Fruit fly (Drosophila melanogaster) whole organism: ENCODE data around the gene noi.

Experiments used
- CG8478 ChIP-seq: fragments of >200 bp; optimal IDR thresholded peaks from 2 replicates; lab custom pipeline; 2018; ENCODE audit warnings: inconsistent platforms
- Dll ChIP-seq: fragments of >200 bp; optimal IDR thresholded peaks from 2 replicates; lab custom pipeline; 2017
- EcR ChIP-seq, 2 experiments: fragments of >200 bp; optimal IDR thresholded peaks; 2 replicates each; lab custom pipeline; 2017; ENCODE audit warnings: missing biosample characterization in 2 of 2, missing genetic modification characterization in 2 of 2, missing genetic modification reagents in 2 of 2
- pan ChIP-seq: fragments of >200 bp; optimal IDR thresholded peaks from 2 replicates; lab custom pipeline; 2017
- psq ChIP-seq: fragments of >200 bp; optimal IDR thresholded peaks from 2 replicates; lab custom pipeline; 2017
- usp ChIP-seq: fragments of >200 bp; optimal IDR thresholded peaks from 2 replicates; lab custom pipeline; 2017; ENCODE audit warnings: missing biosample characterization, missing genetic modification characterization, mixed read lengths

Gene noi

dm6 chr3R:5565623-5566022 lies 25.6 kb downstream of the noi start:
- TF ChIP-seq Dll (lab: Kevin White, UChicago) (no peak), psq (lab: Kevin White, UChicago) (no peak), usp (no peak)

- TF ChIP-seq EcR (GFP tag; optimal IDR thresholded peaks at IDR 0.05; lab: Kevin White, UChicago) (no peak), Dll (lab: Kevin White, UChicago) (no peak), CG8478 (lab: Kevin White, UChicago) (no peak), pan (lab: Kevin White, UChicago) (no peak)
These were observed 26.5 kb downstream of the noi start, which contains the start of the genes CG14671 and CG12746 for dm6 chr3R:5564775-5565190. CG14671 (minus strand) TSS chr3R:5564815. CG12746 (plus strand) TSS chr3R:5564865.

dm6 chr3R:5563420-5563819 lies 27.8 kb downstream of the noi start, which contains the start of gene Pi4KIIalpha:
Pi4KIIalpha (minus strand) TSS chr3R:5563652.
- TF ChIP-seq Dll (lab: Kevin White, UChicago) (no peak), CG8478 (lab: Kevin White, UChicago) (no peak), psq (lab: Kevin White, UChicago) (no peak), usp (no peak), pan (lab: Kevin White, UChicago) (no peak), EcR (GFP tag; optimal IDR thresholded peaks at IDR 0.05; lab: Kevin White, UChicago) (no peak)

- TF ChIP-seq psq (lab: Kevin White, UChicago) (no peak), pan (lab: Kevin White, UChicago) (no peak), EcR (GFP tag; optimal IDR thresholded peaks at IDR 0.05; lab: Kevin White, UChicago) (no peak), usp (no peak), Dll (lab: Kevin White, UChicago) (no peak), CG8478 (lab: Kevin White, UChicago) (no peak)
These were observed 28.3 kb downstream of the noi start for dm6 chr3R:5562956-5563355.

dm6 chr3R:5554852-5555251 lies 36.4 kb downstream of the noi start, which contains the start of gene Snm1:
Snm1 (plus strand) TSS chr3R:5555084.
- TF ChIP-seq CG8478 (lab: Kevin White, UChicago) (no peak), psq (lab: Kevin White, UChicago) (no peak), usp (no peak), Dll (lab: Kevin White, UChicago) (no peak), pan (lab: Kevin White, UChicago) (no peak), EcR (GFP tag; optimal IDR thresholded peaks at IDR 0.05; lab: Kevin White, UChicago) (no peak)

dm6 chr3R:5554082-5554481 lies 37.2 kb downstream of the noi start, which contains the start of gene Pcmt:
Pcmt (minus strand) TSS chr3R:5554316.
- TF ChIP-seq EcR (GFP tag; optimal IDR thresholded peaks at IDR 0.05; lab: Kevin White, UChicago), result no peak
- TF ChIP-seq CG8478 (lab: Kevin White, UChicago), result no peak
- no peak for TF ChIP-seq Dll (lab: Kevin White, UChicago)
- no peak for TF ChIP-seq psq (lab: Kevin White, UChicago)
- TF ChIP-seq pan (lab: Kevin White, UChicago), result no peak
- TF ChIP-seq usp, result no peak

- TF ChIP-seq CG8478 (lab: Kevin White, UChicago) (no peak), usp (no peak), EcR (GFP tag; optimal IDR thresholded peaks at IDR 0.05; lab: Kevin White, UChicago) (no peak), psq (lab: Kevin White, UChicago) (no peak), Dll (lab: Kevin White, UChicago) (no peak), pan (lab: Kevin White, UChicago) (no peak)
These were observed 39.7 kb downstream of the noi start for dm6 chr3R:5551593-5551992.

- no peak for TF ChIP-seq Dll (lab: Kevin White, UChicago)
- no peak for TF ChIP-seq usp
- TF ChIP-seq EcR (GFP tag; optimal IDR thresholded peaks at IDR 0.05; lab: Kevin White, UChicago), result no peak
- no peak for TF ChIP-seq psq (lab: Kevin White, UChicago)
- no peak for TF ChIP-seq pan (lab: Kevin White, UChicago)
- no peak for TF ChIP-seq CG8478 (lab: Kevin White, UChicago)
These were observed 40.2 kb downstream of the noi start, which contains the start of gene mia for dm6 chr3R:5551068-5551467. mia (minus strand) TSS chr3R:5551168.

- TF ChIP-seq usp (no peak), Dll (lab: Kevin White, UChicago) (no peak), CG8478 (lab: Kevin White, UChicago) (no peak), pan (lab: Kevin White, UChicago) (no peak), EcR (GFP tag; optimal IDR thresholded peaks at IDR 0.05; lab: Kevin White, UChicago) (no peak), psq (lab: Kevin White, UChicago) (no peak)
These were observed 40.8 kb downstream of the noi start for dm6 chr3R:5550452-5550851.

dm6 chr3R:5547464-5547943 lies 43.8 kb downstream of the noi start, which contains the start of gene CG2519:
CG2519 (minus strand) TSS chr3R:5547775.
- TF ChIP-seq Dll (lab: Kevin White, UChicago), result no peak
- TF ChIP-seq usp, result no peak
- no peak for TF ChIP-seq pan (lab: Kevin White, UChicago)
- TF ChIP-seq EcR (GFP tag; optimal IDR thresholded peaks at IDR 0.05; lab: Kevin White, UChicago), result no peak
- no peak for TF ChIP-seq CG8478 (lab: Kevin White, UChicago)
- no peak for TF ChIP-seq psq (lab: Kevin White, UChicago)
